Fruit fly (Drosophila melanogaster) whole organism, embryonic: ENCODE data around the gene smid.

Experiments
- ATbp ChIP-seq: fragments of 200-800 bp; sonication (Bioruptor generic); optimal IDR thresholded peaks from 2 replicates; lab custom pipeline; 2017; ENCODE audit warnings: missing biosample characterization, mild to moderate bottlenecking, missing genetic modification characterization, missing genetic modification reagents
- CG10979 ChIP-seq: fragments of 200-800 bp; sonication (Bioruptor generic); optimal IDR thresholded peaks from 2 replicates; lab custom pipeline; 2018; ENCODE audit warnings: missing biosample characterization, mild to moderate bottlenecking, missing genetic modification characterization, moderate library complexity
- CG11560 ChIP-seq: fragments of 200-800 bp; sonication (Bioruptor generic); IDR thresholded peaks from 3 replicates; pipeline ENCODE4 v1.3.6; 2022; ENCODE audit warnings: missing biosample characterization, missing genetic modification characterization
- CG11695 ChIP-seq: fragments of 200-800 bp; sonication (Bioruptor generic); IDR thresholded peaks from 3 replicates; pipeline ENCODE4 v1.3.6; 2022; ENCODE audit warnings: missing biosample characterization, missing genetic modification characterization
- CG11723 ChIP-seq: fragments of 200-800 bp; sonication (Bioruptor generic); optimal IDR thresholded peaks from 2 replicates; lab custom pipeline; 2017; ENCODE audit warnings: missing biosample characterization, mild to moderate bottlenecking, missing genetic modification characterization
- CG12155 ChIP-seq: fragments of 200-800 bp; sonication (Bioruptor generic); optimal IDR thresholded peaks from 3 replicates; lab custom pipeline; 2016; ENCODE audit warnings: missing biosample characterization, missing genetic modification characterization
- CG1602 ChIP-seq: fragments of 200-800 bp; sonication (Bioruptor generic); optimal IDR thresholded peaks from 3 replicates; lab custom pipeline; 2016; ENCODE audit warnings: missing biosample characterization, missing genetic modification characterization
- CG17328 ChIP-seq: fragments of 200-800 bp; sonication (Bioruptor generic); IDR thresholded peaks from 2 replicates; pipeline ENCODE4 v1.3.6; 2022; ENCODE audit warnings: missing biosample characterization, missing genetic modification characterization
- CG17361 ChIP-seq: fragments of 200-800 bp; sonication (Bioruptor generic); IDR thresholded peaks from 3 replicates; pipeline ENCODE4 v1.3.6; 2022; ENCODE audit warnings: missing biosample characterization, missing genetic modification characterization
- CG17829 ChIP-seq: fragments of 200-800 bp; optimal IDR thresholded peaks from 2 replicates; lab custom pipeline; 2019; ENCODE audit warnings: missing biosample characterization, mild to moderate bottlenecking, missing genetic modification characterization, moderate library complexity
- CG1832 ChIP-seq: fragments of 200-800 bp; sonication (Bioruptor generic); optimal IDR thresholded peaks from 2 replicates; lab custom pipeline; 2017; ENCODE audit warnings: missing biosample characterization, mild to moderate bottlenecking, missing genetic modification characterization, inconsistent platforms
- CG4820 ChIP-seq: fragments of 200-800 bp; sonication (Bioruptor generic); optimal IDR thresholded peaks from 3 replicates; lab custom pipeline; 2016; ENCODE audit warnings: missing biosample characterization, missing genetic modification characterization
- CG8290 ChIP-seq, 3 experiments: fragments of 200-800 bp; sonication (Bioruptor generic); optimal IDR thresholded peaks; 2 replicates each; lab custom pipeline; 2016 to 2019; ENCODE audit warnings: missing biosample characterization in 3 of 3, missing genetic modification characterization in 3 of 3, mild to moderate bottlenecking in 2 of 3, moderate library complexity in 1 of 3
- Deaf1 ChIP-seq: fragments of 200-800 bp; optimal IDR thresholded peaks from 3 replicates; lab custom pipeline; 2019; ENCODE audit warnings: missing biosample characterization, mild to moderate bottlenecking, missing genetic modification characterization, moderate library complexity
- Dip3 ChIP-seq: fragments of 200-800 bp; sonication (Bioruptor generic); optimal IDR thresholded peaks from 3 replicates; lab custom pipeline; 2016; ENCODE audit warnings: missing biosample characterization, missing genetic modification characterization
- Drgx ChIP-seq: fragments of 200-800 bp; sonication (Bioruptor generic); IDR thresholded peaks from 2 replicates; pipeline ENCODE4 v1.3.6; 2022; ENCODE audit warnings: missing biosample characterization, missing genetic modification characterization
- Ets97D ChIP-seq: fragments of 200-800 bp; sonication (Bioruptor generic); optimal IDR thresholded peaks from 3 replicates; lab custom pipeline; 2016; ENCODE audit warnings: missing biosample characterization, missing genetic modification characterization
- HLHmδ ChIP-seq: fragments of 200-800 bp; sonication (Bioruptor generic); optimal IDR thresholded peaks from 2 replicates; lab custom pipeline; 2018; ENCODE audit warnings: missing biosample characterization, mild to moderate bottlenecking, missing genetic modification characterization, moderate library complexity
- Hr3 ChIP-seq: fragments of 200-800 bp; sonication (Bioruptor generic); optimal IDR thresholded peaks from 3 replicates; lab custom pipeline; 2016; ENCODE audit warnings: missing biosample characterization, missing genetic modification characterization
- NK7.1 ChIP-seq: fragments of 200-800 bp; sonication (Bioruptor generic); optimal IDR thresholded peaks from 3 replicates; lab custom pipeline; 2016; ENCODE audit warnings: missing biosample characterization, missing genetic modification characterization
- Neu2 ChIP-seq: fragments of 200-800 bp; sonication (Bioruptor generic); optimal IDR thresholded peaks from 3 replicates; lab custom pipeline; 2016; ENCODE audit warnings: missing biosample characterization, missing genetic modification characterization, borderline replicate concordance
- Nf-YC ChIP-seq: fragments of 200-800 bp; optimal IDR thresholded peaks from 3 replicates; lab custom pipeline; 2019; ENCODE audit warnings: missing biosample characterization, mild to moderate bottlenecking, missing genetic modification characterization, moderate library complexity
- Sox102F ChIP-seq: fragments of 200-800 bp; sonication (Bioruptor generic); optimal IDR thresholded peaks from 2 replicates; lab custom pipeline; 2018; ENCODE audit warnings: missing biosample characterization, mild to moderate bottlenecking, missing genetic modification characterization, moderate library complexity
- Spps ChIP-seq: fragments of 200-800 bp; sonication (Bioruptor generic); optimal IDR thresholded peaks from 2 replicates; lab custom pipeline; 2018; ENCODE audit warnings: missing biosample characterization, mild to moderate bottlenecking, missing genetic modification characterization
- Trl ChIP-seq, 3 experiments: fragments of >200 bp in 2 of 3; fragments of 200-800 bp in 1 of 3; sonication (Bioruptor generic) in 1 of 3; optimal IDR thresholded peaks; 2 replicates in 1 of 3; 3 replicates in 2 of 3; lab custom pipeline; 2016 to 2017; ENCODE audit warnings: missing biosample characterization in 1 of 3, missing genetic modification characterization in 1 of 3
- bbx ChIP-seq: fragments of 200-800 bp; sonication (Bioruptor generic); IDR thresholded peaks from 2 replicates; pipeline ENCODE4 v1.3.6; 2022; ENCODE audit warnings: missing biosample characterization, missing genetic modification characterization; ENCODE audit not compliant: partially characterized antibody
- cato ChIP-seq: fragments of 200-800 bp; sonication (Bioruptor generic); optimal IDR thresholded peaks from 2 replicates; lab custom pipeline; 2016; ENCODE audit warnings: missing biosample characterization, missing genetic modification characterization, borderline replicate concordance
- ci ChIP-seq: fragments of 200-800 bp; sonication (Bioruptor generic); IDR thresholded peaks from 3 replicates; pipeline ENCODE4 v1.3.6; 2022; ENCODE audit warnings: missing biosample characterization, missing genetic modification characterization
- crol ChIP-seq: fragments of 200-800 bp; sonication (Bioruptor generic); IDR thresholded peaks from 2 replicates; pipeline ENCODE4 v1.3.6; 2022; ENCODE audit warnings: missing biosample characterization, missing genetic modification characterization
- emc ChIP-seq: fragments of 200-800 bp; sonication (Bioruptor generic); optimal IDR thresholded peaks from 2 replicates; lab custom pipeline; 2016; ENCODE audit warnings: missing biosample characterization, missing genetic modification characterization
- gsb-n ChIP-seq: fragments of 200-800 bp; sonication (Bioruptor generic); optimal IDR thresholded peaks from 3 replicates; lab custom pipeline; 2018; ENCODE audit warnings: missing biosample characterization, mild to moderate bottlenecking, missing genetic modification characterization
- hkb ChIP-seq, 2 experiments: fragments of 200-800 bp in 1 of 2; fragments of >200 bp in 1 of 2; sonication (Bioruptor generic) in 1 of 2; IDR thresholded peaks in 1 of 2; optimal IDR thresholded peaks in 1 of 2; 2 replicates each; pipeline versions ENCODE4 v1.3.6 to Lab custom; 2017 to 2022; ENCODE audit warnings: missing biosample characterization in 1 of 2, missing genetic modification characterization in 1 of 2
- kni ChIP-seq: fragments of 200-800 bp; sonication (Bioruptor generic); optimal IDR thresholded peaks from 3 replicates; lab custom pipeline; 2017; ENCODE audit warnings: mild to moderate bottlenecking, missing biosample characterization, missing genetic modification reagents, missing genetic modification characterization
- lab ChIP-seq: fragments of 200-800 bp; sonication (Bioruptor generic); optimal IDR thresholded peaks from 3 replicates; lab custom pipeline; 2017; ENCODE audit warnings: missing biosample characterization, missing genetic modification characterization, mild to moderate bottlenecking, moderate library complexity, missing genetic modification reagents
- nmo ChIP-seq: fragments of 200-800 bp; sonication (Bioruptor generic); optimal IDR thresholded peaks from 2 replicates; lab custom pipeline; 2018; ENCODE audit warnings: missing biosample characterization, mild to moderate bottlenecking, missing genetic modification characterization, moderate library complexity
- nom ChIP-seq: fragments of 200-800 bp; sonication (Bioruptor generic); optimal IDR thresholded peaks from 2 replicates; lab custom pipeline; 2017; ENCODE audit warnings: missing biosample characterization, missing genetic modification characterization, mild to moderate bottlenecking, moderate library complexity, missing genetic modification reagents
- pan ChIP-seq, 4 experiments: fragments of >200 bp in 3 of 4; fragments of 200-800 bp in 1 of 4; sonication (Bioruptor generic) in 1 of 4; optimal IDR thresholded peaks in 3 of 4; IDR thresholded peaks in 1 of 4; 2 replicates each; pipeline versions ENCODE4 v1.3.6 to Lab custom; 2017 to 2022; ENCODE audit warnings: missing biosample characterization in 2 of 4, missing genetic modification characterization in 2 of 4, mixed read lengths in 1 of 4
- peb ChIP-seq: fragments of 200-800 bp; sonication (Bioruptor generic); IDR thresholded peaks from 2 replicates; pipeline ENCODE4 v1.3.6; 2022; ENCODE audit warnings: missing biosample characterization, missing genetic modification characterization
- pros ChIP-seq: fragments of 200-800 bp; sonication (Bioruptor generic); optimal IDR thresholded peaks from 3 replicates; lab custom pipeline; 2019; ENCODE audit warnings: missing biosample characterization, mild to moderate bottlenecking, missing genetic modification characterization, moderate library complexity
- pzg ChIP-seq: fragments of 200-800 bp; sonication (Bioruptor generic); optimal IDR thresholded peaks from 3 replicates; lab custom pipeline; 2018; ENCODE audit warnings: missing biosample characterization, mild to moderate bottlenecking, missing genetic modification characterization, moderate library complexity
- rib ChIP-seq: fragments of 200-800 bp; sonication (Bioruptor generic); IDR thresholded peaks from 2 replicates; pipeline ENCODE4 v1.3.6; 2022; ENCODE audit warnings: missing biosample characterization, missing genetic modification characterization
- so ChIP-seq: fragments of 200-800 bp; sonication (Bioruptor generic); IDR thresholded peaks from 3 replicates; pipeline ENCODE4 v1.3.6; 2022; ENCODE audit warnings: missing biosample characterization, missing genetic modification characterization
- stc ChIP-seq: fragments of 200-800 bp; sonication (Bioruptor generic); IDR thresholded peaks from 2 replicates; pipeline ENCODE4 v1.3.6; 2022; ENCODE audit warnings: missing biosample characterization, missing genetic modification characterization
- unpg ChIP-seq: fragments of 200-800 bp; sonication (Bioruptor generic); optimal IDR thresholded peaks from 3 replicates; lab custom pipeline; 2018; ENCODE audit warnings: missing biosample characterization, mild to moderate bottlenecking, missing genetic modification characterization, moderate library complexity
- vvl ChIP-seq: fragments of 200-800 bp; sonication (Bioruptor generic); IDR thresholded peaks from 2 replicates; pipeline ENCODE4 v1.3.6; 2022; ENCODE audit warnings: missing biosample characterization, missing genetic modification characterization
- zfh1 ChIP-seq: fragments of 200-800 bp; sonication (Bioruptor generic); IDR thresholded peaks from 3 replicates; pipeline ENCODE4 v1.3.6; 2022; ENCODE audit warnings: missing biosample characterization, missing genetic modification characterization

Gene smid

DNA sequence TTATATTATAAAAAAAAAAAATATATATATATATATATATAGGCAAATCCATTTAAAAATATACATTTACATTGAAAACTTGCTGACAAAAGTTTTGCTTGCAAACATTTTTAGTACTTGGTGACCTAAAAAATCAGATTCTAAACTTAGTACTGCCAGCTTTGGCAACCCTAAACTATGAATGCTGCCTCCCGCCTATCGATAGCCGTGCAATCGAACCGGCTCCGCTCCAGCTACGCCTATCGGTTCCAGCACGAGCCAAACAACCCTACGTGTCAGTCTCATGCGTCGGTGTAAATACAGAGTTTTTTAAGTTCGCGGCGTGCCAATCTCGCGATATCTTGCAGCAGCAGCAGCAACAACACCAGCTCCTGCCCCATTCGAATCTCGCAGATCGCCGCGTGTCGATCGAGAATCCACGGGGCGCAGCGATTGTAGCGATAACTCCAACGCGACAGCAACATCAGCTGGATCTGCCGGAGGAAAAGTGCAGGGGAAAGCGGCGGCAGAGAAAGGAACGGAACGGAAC, 21.0 kb upstream of the smid start, which contains the start of gene Sec63 (continued):
- TF ChIP-seq emc (no peak), peb (no peak), Spps (no peak), Ets97D (GFP tag; lab: Kevin White, UChicago) (no peak), pzg (GFP tag; lab: Kevin White, UChicago) (peak; percentile 77), CG17361 (GFP tag; lab: Robert Waterston, UW) (peak; percentile 37; the same call in 1 of the 3 replicates)

DNA sequence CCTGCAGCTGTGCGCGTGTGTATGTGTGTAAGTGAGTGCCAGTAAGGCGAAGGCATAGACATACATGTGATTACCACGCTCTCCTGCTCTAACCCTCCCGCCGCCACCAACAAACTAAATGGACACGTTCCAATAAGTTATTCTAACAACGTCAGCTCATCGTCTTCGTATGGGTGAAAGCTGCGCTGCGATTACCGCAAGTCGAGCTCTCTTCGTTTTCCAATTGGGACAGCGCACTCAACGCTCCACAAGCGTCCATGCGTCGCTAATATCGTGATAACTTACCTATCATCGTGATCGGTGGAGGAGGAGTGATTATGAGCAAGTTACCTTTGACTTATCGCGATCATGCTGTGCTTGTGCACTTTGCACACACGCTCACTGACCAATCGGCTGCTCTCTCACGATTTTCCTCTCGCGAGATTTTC, 20.3 kb upstream of the smid start:
- peak; percentile 42 for TF ChIP-seq HLHmδ (GFP tag; lab: Kevin White, UChicago)
- peak; percentile 30 for TF ChIP-seq gsb-n (tag; lab: Kevin White, UChicago)
- peak; percentile 41 for TF ChIP-seq Deaf1 (tag; lab: Kevin White, UChicago)
- no peak for TF ChIP-seq Dip3 (GFP tag; lab: Kevin White, UChicago)
- TF ChIP-seq pan (optimal IDR thresholded peaks at IDR 0.05; lab: Kevin White, UChicago) = no peak
- TF ChIP-seq pan (GFP tag; optimal IDR thresholded peaks at IDR 0.05 in 1 of 2, IDR thresholded peaks at IDR 0.05 in 1 of 2) = peak in 1 of 2 experiments; percentile 56
- TF ChIP-seq Drgx (GFP tag; lab: Robert Waterston, UW) = peak; percentile 62
- TF ChIP-seq CG11560 (tag; lab: Robert Waterston, UW) = no peak
- TF ChIP-seq CG17829 (tag; lab: Kevin White, UChicago) = peak; percentile 9
- TF ChIP-seq Neu2 = no peak
- TF ChIP-seq CG8290 (GFP tag; optimal IDR thresholded peaks at IDR 0.05; lab: Kevin White, UChicago) = no peak
- peak in 1 of 2 experiments; percentile 8 for TF ChIP-seq CG8290 (tag; optimal IDR thresholded peaks at IDR 0.05; lab: Kevin White, UChicago)
- TF ChIP-seq lab (GFP tag; lab: Kevin White, UChicago) = peak; percentile 77
- TF ChIP-seq stc (GFP tag; lab: Robert Waterston, UW) = peak; percentile 38; the same call in 1 of the 2 replicates
- TF ChIP-seq nmo (GFP tag; lab: Kevin White, UChicago) = no peak
- 0 out of 3 replicates have a peak, but pooled peaks have one; percentile 38 for TF ChIP-seq zfh1
- no peak for TF ChIP-seq NK7.1 (GFP tag; lab: Kevin White, UChicago)
- peak; percentile 22 for TF ChIP-seq CG1832 (GFP tag; lab: Kevin White, UChicago)
- TF ChIP-seq CG12155 (GFP tag; lab: Kevin White, UChicago) = no peak
- TF ChIP-seq CG4820 = peak; percentile 98
- peak; percentile 97 for TF ChIP-seq kni (GFP tag; lab: Kevin White, UChicago)
- TF ChIP-seq hkb (optimal IDR thresholded peaks at IDR 0.05; lab: Kevin White, UChicago) = no peak
- peak; percentile 88 for TF ChIP-seq hkb (GFP tag; IDR thresholded peaks at IDR 0.05; lab: Robert Waterston, UW)
- TF ChIP-seq rib = 0 out of 2 replicates have a peak, but pooled peaks have one; percentile 16
- TF ChIP-seq Hr3 = no peak
- no peak for TF ChIP-seq CG17328 (GFP tag; lab: Robert Waterston, UW)
- TF ChIP-seq ATbp (GFP tag; lab: Kevin White, UChicago) = no peak
- TF ChIP-seq vvl (GFP tag; lab: Robert Waterston, UW) = peak; percentile 64; the same call in 1 of the 2 replicates
- no peak for TF ChIP-seq CG11695 (GFP tag; lab: Robert Waterston, UW)
- peak; percentile 82 for TF ChIP-seq Nf-YC (tag; lab: Kevin White, UChicago)
- peak; percentile 59; the same call in 2 of the 3 replicates for TF ChIP-seq ci
- no peak for TF ChIP-seq CG11723 (GFP tag; lab: Kevin White, UChicago)
- peak; percentile 0 for TF ChIP-seq CG10979 (tag; lab: Kevin White, UChicago)
- TF ChIP-seq Sox102F (GFP tag; lab: Kevin White, UChicago) = no peak
- peak; percentile 16; the same call in 1 of the 2 replicates for TF ChIP-seq bbx (GFP tag; lab: Robert Waterston, UW)
- peak; percentile 57 for TF ChIP-seq nom (GFP tag; lab: Kevin White, UChicago)
- TF ChIP-seq unpg = peak; percentile 9
- TF ChIP-seq crol (GFP tag; lab: Robert Waterston, UW) = peak; percentile 91
- TF ChIP-seq so (GFP tag; lab: Robert Waterston, UW) = no peak
- TF ChIP-seq pros (GFP tag; lab: Kevin White, UChicago) = peak; percentile 69
- TF ChIP-seq cato = no peak
- no peak for TF ChIP-seq CG1602 (GFP tag; lab: Kevin White, UChicago)
- TF ChIP-seq Trl (optimal IDR thresholded peaks at IDR 0.05; lab: Kevin White, UChicago) = peak; percentile 45 to 57
- no peak for TF ChIP-seq Trl (GFP tag; optimal IDR thresholded peaks at IDR 0.05; lab: Kevin White, UChicago)
